Fruit fly (Drosophila melanogaster) Kc167 (cell line): Measurements from ENCODE around the gene yellow-f.

Experiments
- Myc ChIP-seq: fragments of >200 bp; optimal IDR thresholded peaks from 2 replicates; lab custom pipeline; 2017; ENCODE audit warnings: missing external identifiers
- Sin3A ChIP-seq: fragments of >200 bp; optimal IDR thresholded peaks from 2 replicates; lab custom pipeline; 2018; ENCODE audit warnings: missing external identifiers
- h ChIP-seq: fragments of >200 bp; optimal IDR thresholded peaks from 3 replicates; lab custom pipeline; 2018; ENCODE audit warnings: missing external identifiers
- insv ChIP-seq: fragments of >200 bp; optimal IDR thresholded peaks from 3 replicates; lab custom pipeline; 2018; ENCODE audit warnings: missing external identifiers
- psq ChIP-seq: fragments of >200 bp; optimal IDR thresholded peaks from 2 replicates; lab custom pipeline; 2017; ENCODE audit warnings: missing external identifiers
- ttk ChIP-seq: sonication (Bioruptor generic); optimal IDR thresholded peaks from 2 replicates; lab custom pipeline; 2017; ENCODE audit warnings: missing external identifiers

yellow-f gene

dm6 chr3R:12998234-12998591 lies 5.2 kb upstream of the yellow-f start:
- TF ChIP-seq Sin3A: no peak
- no peak for TF ChIP-seq insv (lab: Kevin White, UChicago)
- TF ChIP-seq Myc: no peak
- no peak for TF ChIP-seq psq
- no peak for TF ChIP-seq h
- TF ChIP-seq ttk (lab: Kevin White, UChicago): no peak

- TF ChIP-seq ttk (lab: Kevin White, UChicago): no peak
- no peak for TF ChIP-seq Sin3A
- TF ChIP-seq insv (lab: Kevin White, UChicago): no peak
- TF ChIP-seq Myc: no peak
- TF ChIP-seq h: no peak
- TF ChIP-seq psq: no peak
Measured at dm6 chr3R:12997550-12998233, 4.7 kb upstream of the yellow-f start, which contains the start of the genes CG17327, CG44194 and CG7518. TSS of gene CG17327 (minus strand) at chr3R:12997726. TSS of gene CG44194 (minus strand) at chr3R:12997726. TSS of gene CG7518 (plus strand) at chr3R:12998089.

dm6 chr3R:12995522-12995921 lies 2.5 kb upstream of the yellow-f start, which contains the start of gene CG7488:
TSS of gene CG7488 (plus strand) at chr3R:12995620.
- TF ChIP-seq Myc: no peak
- no peak for TF ChIP-seq insv (lab: Kevin White, UChicago)
- no peak for TF ChIP-seq ttk (lab: Kevin White, UChicago)
- TF ChIP-seq h: no peak
- TF ChIP-seq psq: no peak
- TF ChIP-seq Sin3A: no peak

dm6 chr3R:12995047-12995446 lies 2.0 kb upstream of the yellow-f start, which contains the start of gene yellow-f2:
TSS of gene yellow-f2 (minus strand) at chr3R:12995147.
- TF ChIP-seq insv (lab: Kevin White, UChicago): no peak
- TF ChIP-seq h: no peak
- no peak for TF ChIP-seq psq
- TF ChIP-seq Sin3A: no peak
- no peak for TF ChIP-seq ttk (lab: Kevin White, UChicago)
- TF ChIP-seq Myc: no peak

dm6 chr3R:12988411-12988810 lies 4.6 kb downstream of the yellow-f start, which contains the start of gene CG14383:
TSS of gene CG14383 (minus strand) at chr3R:12988511.
- no peak for TF ChIP-seq Myc
- no peak for TF ChIP-seq insv (lab: Kevin White, UChicago)
- no peak for TF ChIP-seq psq
- no peak for TF ChIP-seq h
- TF ChIP-seq Sin3A: no peak

- TF ChIP-seq Myc (no peak), insv (lab: Kevin White, UChicago) (no peak), Sin3A (no peak), psq (no peak), h (no peak), ttk (lab: Kevin White, UChicago) (no peak)
Measured at dm6 chr3R:12985828-12986530, 7.0 kb downstream of the yellow-f start, which contains the start of gene CG31342. TSS of gene CG31342 (plus strand) at chr3R:12986041.

- TF ChIP-seq insv (lab: Kevin White, UChicago): no peak
- no peak for TF ChIP-seq Myc
- TF ChIP-seq psq: no peak
- no peak for TF ChIP-seq Sin3A
- no peak for TF ChIP-seq h
- TF ChIP-seq ttk (lab: Kevin White, UChicago): no peak
Measured at dm6 chr3R:12982982-12983633, 9.9 kb downstream of the yellow-f start.

- TF ChIP-seq h (no peak), psq (no peak), insv (lab: Kevin White, UChicago) (no peak), Myc (no peak), ttk (lab: Kevin White, UChicago) (no peak), Sin3A (no peak)
Measured at dm6 chr3R:12982167-12982981, 10.6 kb downstream of the yellow-f start.

dm6 chr3R:12981334-12982166 lies 11.5 kb downstream of the yellow-f start:
- no peak for TF ChIP-seq ttk (lab: Kevin White, UChicago)
- TF ChIP-seq psq: no peak
- TF ChIP-seq insv (lab: Kevin White, UChicago): no peak
- no peak for TF ChIP-seq Myc
- no peak for TF ChIP-seq Sin3A
- TF ChIP-seq h: no peak

dm6 chr3R:12980628-12981219 lies 12.3 kb downstream of the yellow-f start, which contains the start of gene Paip2:
TSS of gene Paip2 (plus strand) at chr3R:12980792.
- TF ChIP-seq psq (no peak), h (no peak), insv (lab: Kevin White, UChicago) (no peak), Myc (no peak), ttk (lab: Kevin White, UChicago) (no peak), Sin3A (no peak)
